Fruit fly (Drosophila melanogaster): ENCODE measurements around the gene CG17078.

CG17078 gene

dm6 chr2L:278134-278533, at the start of gene CG17078:
TSS of gene CG17078 (minus strand) at chr2L:278234.
- TF ChIP-seq kay (GFP tag; ENCODE audit: borderline replicate concordance) (no peak), Hr96 (GFP tag; optimal IDR thresholded peaks at IDR 0.05) (no peak), tj (GFP tag; optimal IDR thresholded peaks at IDR 0.05) (no peak), CG7045 (GFP tag; optimal IDR thresholded peaks at IDR 0.05) (no peak), Mnt (GFP tag; optimal IDR thresholded peaks at IDR 0.05) (no peak), Clk (GFP tag; optimal IDR thresholded peaks at IDR 0.05) (no peak), CG7101 (tag; optimal IDR thresholded peaks at IDR 0.05) (no peak), CG33017 (tag; optimal IDR thresholded peaks at IDR 0.05) (no peak), CG14711 (tag; optimal IDR thresholded peaks at IDR 0.05) (no peak), CG12768 (GFP tag; optimal IDR thresholded peaks at IDR 0.05) (no peak), CG11617 (GFP tag; optimal IDR thresholded peaks at IDR 0.05) (no peak)

dm6 chr2L:322915-323314, 44.9 kb upstream of the CG17078 start:
- TF ChIP-seq CG7101 (tag; optimal IDR thresholded peaks at IDR 0.05) (peak; percentile 5), CG33017 (tag; optimal IDR thresholded peaks at IDR 0.05) (no peak), toe (GFP tag; optimal IDR thresholded peaks at IDR 0.05) (no peak), ovo (GFP tag; optimal IDR thresholded peaks at IDR 0.05) (peak; percentile 25), bab1 (GFP tag; optimal IDR thresholded peaks at IDR 0.05) (no peak), cic (GFP tag; optimal IDR thresholded peaks at IDR 0.05) (peak; percentile 84), kay (GFP tag; ENCODE audit: borderline replicate concordance) (no peak), Crg-1 (GFP tag; optimal IDR thresholded peaks at IDR 0.05) (no peak), Clk (GFP tag; optimal IDR thresholded peaks at IDR 0.05) (no peak)

- TF ChIP-seq CG7045 (GFP tag; optimal IDR thresholded peaks at IDR 0.05) (no peak), CG7101 (tag; optimal IDR thresholded peaks at IDR 0.05) (no peak), Hr96 (GFP tag; optimal IDR thresholded peaks at IDR 0.05) (no peak), Crg-1 (GFP tag; optimal IDR thresholded peaks at IDR 0.05) (no peak), kay (GFP tag; ENCODE audit: borderline replicate concordance) (no peak), CG33017 (tag; optimal IDR thresholded peaks at IDR 0.05) (no peak), CG5204 (GFP tag; optimal IDR thresholded peaks at IDR 0.05) (no peak), toe (GFP tag; optimal IDR thresholded peaks at IDR 0.05) (no peak), cnc (optimal IDR thresholded peaks at IDR 0.05) (no peak), CG1620 (GFP tag; optimal IDR thresholded peaks at IDR 0.05) (no peak), Mnt (GFP tag; optimal IDR thresholded peaks at IDR 0.05) (no peak), pad (GFP tag; optimal IDR thresholded peaks at IDR 0.05) (no peak), CG12768 (GFP tag; optimal IDR thresholded peaks at IDR 0.05) (no peak), ovo (GFP tag; optimal IDR thresholded peaks at IDR 0.05) (no peak), CG14711 (tag; optimal IDR thresholded peaks at IDR 0.05) (no peak), CG11617 (GFP tag; optimal IDR thresholded peaks at IDR 0.05) (no peak), cic (GFP tag; optimal IDR thresholded peaks at IDR 0.05) (no peak), Clk (GFP tag; optimal IDR thresholded peaks at IDR 0.05) (no peak), tj (GFP tag; optimal IDR thresholded peaks at IDR 0.05) (no peak)
These were observed 43.8 kb upstream of the CG17078 start, which contains the start of gene CG33127 for dm6 chr2L:321793-322192. TSS of gene CG33127 (plus strand) at chr2L:322101.

DNA sequence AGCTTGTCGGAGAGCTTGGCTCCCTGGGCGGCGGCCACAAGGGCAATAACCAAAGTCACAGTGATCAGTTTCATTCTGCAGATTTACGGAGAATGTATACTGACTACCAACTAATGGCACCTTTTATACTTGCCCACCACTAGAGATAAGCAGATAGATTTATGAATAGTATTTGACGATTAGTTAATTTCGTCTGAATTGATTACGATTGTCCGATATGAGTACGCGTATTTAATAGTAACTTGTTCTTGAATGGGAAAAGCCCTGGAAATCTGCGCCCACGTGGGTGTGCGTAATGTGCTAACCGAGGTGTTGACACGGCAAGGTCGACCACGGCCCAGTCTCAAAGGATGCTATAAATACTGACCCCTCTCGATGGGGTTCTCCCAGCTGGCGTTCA, 43.1 kb upstream of the CG17078 start, which contains the start of gene CG11911:
TSS of gene CG11911 (minus strand) at position 101 of the 400 bp plus-strand sequence.
- TF ChIP-seq CG5204 (GFP tag; optimal IDR thresholded peaks at IDR 0.05): no peak
- TF ChIP-seq pad (GFP tag; optimal IDR thresholded peaks at IDR 0.05): no peak
- no peak for TF ChIP-seq cic (GFP tag; optimal IDR thresholded peaks at IDR 0.05)
- no peak for TF ChIP-seq ovo (GFP tag; optimal IDR thresholded peaks at IDR 0.05)
- no peak for TF ChIP-seq CG11617 (GFP tag; optimal IDR thresholded peaks at IDR 0.05)
- no peak for TF ChIP-seq Hr96 (GFP tag; optimal IDR thresholded peaks at IDR 0.05)
- no peak for TF ChIP-seq CG12768 (GFP tag; optimal IDR thresholded peaks at IDR 0.05)

DNA sequence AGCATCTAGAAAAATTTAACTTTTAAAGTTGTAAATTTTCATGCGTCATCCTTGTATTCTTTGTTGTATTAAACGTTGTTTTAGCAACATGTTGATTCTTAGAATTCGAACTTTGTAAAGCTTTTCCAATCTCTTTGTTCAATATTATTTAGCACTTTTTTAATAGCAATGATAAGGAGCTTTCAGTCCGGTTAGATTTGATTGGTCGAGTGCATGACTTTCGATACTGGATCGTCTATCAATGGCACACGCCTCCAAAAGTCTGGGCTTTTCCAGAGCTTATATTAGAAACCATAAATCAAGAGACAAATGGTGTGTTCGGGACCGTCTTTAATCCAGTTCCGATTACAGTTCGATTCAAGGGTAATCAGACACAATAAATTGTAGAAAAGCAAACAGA, 41.7 kb upstream of the CG17078 start:
- peak; percentile 8 for TF ChIP-seq cic (GFP tag; optimal IDR thresholded peaks at IDR 0.05)
- TF ChIP-seq kay (GFP tag; ENCODE audit: borderline replicate concordance): peak; percentile 35
- TF ChIP-seq toe (GFP tag; optimal IDR thresholded peaks at IDR 0.05): no peak

- TF ChIP-seq CG11617 (GFP tag; optimal IDR thresholded peaks at IDR 0.05) (no peak), Mnt (GFP tag; optimal IDR thresholded peaks at IDR 0.05) (no peak), cic (GFP tag; optimal IDR thresholded peaks at IDR 0.05) (no peak), Clk (GFP tag; optimal IDR thresholded peaks at IDR 0.05) (no peak), CG33017 (tag; optimal IDR thresholded peaks at IDR 0.05) (no peak), pad (GFP tag; optimal IDR thresholded peaks at IDR 0.05) (no peak), ovo (GFP tag; optimal IDR thresholded peaks at IDR 0.05) (no peak)
These were observed 41.1 kb upstream of the CG17078 start, which contains the start of gene CG11912 for dm6 chr2L:319159-319558. TSS of gene CG11912 (minus strand) at chr2L:319259.

DNA sequence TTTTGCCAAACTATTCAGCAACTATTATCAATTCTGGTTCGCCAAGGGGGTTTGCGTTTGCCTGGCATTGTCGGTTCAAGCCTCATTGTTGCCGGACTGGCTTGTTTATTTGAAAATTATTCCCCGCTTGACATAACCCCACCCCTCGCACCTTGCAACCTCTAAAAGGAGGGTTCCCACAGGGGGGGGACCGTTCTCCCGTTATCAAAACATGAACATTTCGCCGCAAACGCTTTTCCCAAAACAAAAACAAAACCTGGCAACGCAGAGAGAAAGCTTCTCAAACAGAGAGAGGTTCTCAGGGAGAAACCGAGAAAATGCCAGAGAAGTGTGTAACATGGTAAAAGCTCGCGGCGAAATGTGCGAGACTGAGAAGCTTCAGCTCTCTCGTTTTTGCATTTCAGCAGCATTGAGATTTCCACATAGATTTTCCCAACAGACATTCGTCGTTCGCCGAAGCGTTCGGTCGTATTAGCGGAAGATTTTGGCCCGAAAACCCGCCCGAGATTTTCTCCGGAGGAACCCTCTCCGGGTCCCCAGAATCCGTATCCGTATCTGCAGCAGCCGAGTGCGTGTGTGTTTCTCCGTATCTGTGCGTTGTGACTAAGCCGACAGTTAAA, 31.9 kb upstream of the CG17078 start:
- TF ChIP-seq Mnt (GFP tag; optimal IDR thresholded peaks at IDR 0.05) (no peak), kay (GFP tag; ENCODE audit: borderline replicate concordance) (peak; percentile 47), ovo (GFP tag; optimal IDR thresholded peaks at IDR 0.05) (peak; percentile 26), CG1620 (GFP tag; optimal IDR thresholded peaks at IDR 0.05) (no peak), CG5204 (GFP tag; optimal IDR thresholded peaks at IDR 0.05) (no peak), Crg-1 (GFP tag; optimal IDR thresholded peaks at IDR 0.05) (no peak), cic (GFP tag; optimal IDR thresholded peaks at IDR 0.05) (peak; percentile 50), pad (GFP tag; optimal IDR thresholded peaks at IDR 0.05) (peak; percentile 17), CG14711 (tag; optimal IDR thresholded peaks at IDR 0.05) (no peak), cnc (optimal IDR thresholded peaks at IDR 0.05) (no peak), CG12768 (GFP tag; optimal IDR thresholded peaks at IDR 0.05) (peak; percentile 70), tj (GFP tag; optimal IDR thresholded peaks at IDR 0.05) (peak; percentile 20), Clk (GFP tag; optimal IDR thresholded peaks at IDR 0.05) (no peak)

Measured in whole organism, adult.